Fruit fly (Drosophila melanogaster) S2 (cell line): Measurements from ENCODE around the gene Cyp28d1.

ENCODE experiments used
- CG8478 ChIP-seq: fragments of >200 bp; optimal IDR thresholded peaks from 2 replicates; lab custom pipeline; 2018
- CTCF ChIP-seq, 2 experiments: fragments of >200 bp; optimal IDR thresholded peaks; 2 replicates each; lab custom pipeline; 2018

- TF ChIP-seq CTCF (optimal IDR thresholded peaks at IDR 0.05; lab: Kevin White, UChicago) (no peak), CG8478 (lab: Kevin White, UChicago) (no peak)
Observed at dm6 chr2L:5238567-5238925, 28.3 kb downstream of the Cyp28d1 start.
